Fruit fly (Drosophila melanogaster) whole organism, embryonic: ENCODE measurements around the gene CG12398.

Experiments
- ATbp ChIP-seq: fragments of 200-800 bp; sonication (Bioruptor generic); optimal IDR thresholded peaks from 2 replicates; lab custom pipeline; 2017; ENCODE audit warnings: missing biosample characterization, mild to moderate bottlenecking, missing genetic modification characterization, missing genetic modification reagents
- Antp ChIP-seq: fragments of 200-800 bp; sonication (Bioruptor generic); optimal IDR thresholded peaks from 3 replicates; lab custom pipeline; 2016; ENCODE audit warnings: missing biosample characterization, missing genetic modification characterization
- Atf6 ChIP-seq: fragments of 200-800 bp; sonication (Bioruptor generic); IDR thresholded peaks from 2 replicates; pipeline ENCODE4 v1.3.6; 2022; ENCODE audit warnings: missing biosample characterization, missing genetic modification characterization
- B-H2 ChIP-seq: fragments of 200-800 bp; sonication (Bioruptor generic); optimal IDR thresholded peaks from 2 replicates; lab custom pipeline; 2018; ENCODE audit warnings: missing biosample characterization, mild to moderate bottlenecking, missing genetic modification characterization
- CG10274 ChIP-seq: fragments of 200-800 bp; sonication (Bioruptor generic); optimal IDR thresholded peaks from 3 replicates; lab custom pipeline; 2017; ENCODE audit warnings: missing biosample characterization, mild to moderate bottlenecking, missing genetic modification characterization
- CG10321 ChIP-seq: fragments of 200-800 bp; sonication (Bioruptor generic); IDR thresholded peaks from 2 replicates; pipeline ENCODE4 v1.3.6; 2022; ENCODE audit warnings: missing biosample characterization, missing genetic modification characterization
- CG10959 ChIP-seq: fragments of 200-800 bp; sonication (Bioruptor generic); IDR thresholded peaks from 2 replicates; pipeline ENCODE4 v1.3.6; 2022; ENCODE audit warnings: missing biosample characterization, missing genetic modification characterization
- CG12104 ChIP-seq: fragments of 200-800 bp; sonication (Bioruptor generic); optimal IDR thresholded peaks from 3 replicates; lab custom pipeline; 2016; ENCODE audit warnings: missing biosample characterization, missing genetic modification characterization
- CG1233 ChIP-seq: fragments of 200-800 bp; sonication (Bioruptor generic); optimal IDR thresholded peaks from 4 replicates; lab custom pipeline; 2018; ENCODE audit warnings: missing biosample characterization, mild to moderate bottlenecking, missing genetic modification characterization
- CG12769 ChIP-seq: fragments of 200-800 bp; sonication (Bioruptor generic); optimal IDR thresholded peaks from 2 replicates; lab custom pipeline; 2019; ENCODE audit warnings: missing biosample characterization, mild to moderate bottlenecking, missing genetic modification characterization, moderate library complexity
- CG16863 ChIP-seq: fragments of 200-800 bp; sonication (Bioruptor generic); optimal IDR thresholded peaks from 3 replicates; lab custom pipeline; 2016; ENCODE audit warnings: missing biosample characterization, missing genetic modification characterization
- CG17186 ChIP-seq: fragments of 200-800 bp; sonication (Bioruptor generic); optimal IDR thresholded peaks from 3 replicates; lab custom pipeline; 2017; ENCODE audit warnings: missing biosample characterization, missing genetic modification reagents, missing genetic modification characterization
- CG17612 ChIP-seq: fragments of 200-800 bp; sonication (Bioruptor generic); IDR thresholded peaks from 2 replicates; pipeline ENCODE4 v1.3.6; 2022; ENCODE audit warnings: missing biosample characterization, missing genetic modification characterization
- CG17829 ChIP-seq: fragments of 200-800 bp; optimal IDR thresholded peaks from 2 replicates; lab custom pipeline; 2019; ENCODE audit warnings: missing biosample characterization, mild to moderate bottlenecking, missing genetic modification characterization, moderate library complexity
- CG31224 ChIP-seq: fragments of 200-800 bp; sonication (Bioruptor generic); IDR thresholded peaks from 2 replicates; pipeline ENCODE4 v1.3.6; 2022; ENCODE audit warnings: missing biosample characterization, missing genetic modification characterization
- CG31388 ChIP-seq: fragments of 200-800 bp; sonication (Bioruptor generic); optimal IDR thresholded peaks from 2 replicates; lab custom pipeline; 2016; ENCODE audit warnings: missing biosample characterization, missing genetic modification characterization
- CG4404 ChIP-seq: fragments of 200-800 bp; sonication (Bioruptor generic); IDR thresholded peaks from 2 replicates; pipeline ENCODE4 v1.3.6; 2022; ENCODE audit warnings: missing biosample characterization, missing genetic modification characterization
- CHES-1-like ChIP-seq: fragments of 200-800 bp; sonication (Bioruptor generic); optimal IDR thresholded peaks from 2 replicates; lab custom pipeline; 2016; ENCODE audit warnings: missing biosample characterization, missing genetic modification characterization
- Fer1 ChIP-seq: fragments of 200-800 bp; sonication (Bioruptor generic); optimal IDR thresholded peaks from 2 replicates; lab custom pipeline; 2017; ENCODE audit warnings: missing biosample characterization, mild to moderate bottlenecking, missing genetic modification characterization
- Gsc ChIP-seq: fragments of 200-800 bp; sonication (Bioruptor generic); IDR thresholded peaks from 2 replicates; pipeline ENCODE4 v1.3.6; 2022; ENCODE audit warnings: missing biosample characterization, missing genetic modification characterization
- HHEX ChIP-seq: fragments of 200-800 bp; sonication (Bioruptor generic); optimal IDR thresholded peaks from 3 replicates; lab custom pipeline; 2017; ENCODE audit warnings: missing biosample characterization, mild to moderate bottlenecking, missing genetic modification characterization, missing genetic modification reagents
- Hey ChIP-seq: fragments of 200-800 bp; sonication (Bioruptor generic); optimal IDR thresholded peaks from 3 replicates; lab custom pipeline; 2018; ENCODE audit warnings: missing biosample characterization, mild to moderate bottlenecking, missing genetic modification characterization
- Hmr ChIP-seq: fragments of 200-800 bp; sonication (Bioruptor generic); optimal IDR thresholded peaks from 3 replicates; lab custom pipeline; 2017; ENCODE audit warnings: mild to moderate bottlenecking, missing biosample characterization, missing genetic modification reagents, missing genetic modification characterization
- Hsf ChIP-seq: fragments of 200-800 bp; sonication (Bioruptor generic); optimal IDR thresholded peaks from 3 replicates; lab custom pipeline; 2016; ENCODE audit warnings: missing biosample characterization, missing genetic modification characterization
- Myb ChIP-seq: fragments of 200-800 bp; sonication (Bioruptor generic); optimal IDR thresholded peaks from 2 replicates; lab custom pipeline; 2016; ENCODE audit warnings: missing biosample characterization, missing genetic modification characterization
- Six4 ChIP-seq: fragments of 200-800 bp; sonication (Bioruptor generic); optimal IDR thresholded peaks from 2 replicates; lab custom pipeline; 2016; ENCODE audit warnings: missing biosample characterization, missing genetic modification characterization
- Spps ChIP-seq: fragments of 200-800 bp; sonication (Bioruptor generic); optimal IDR thresholded peaks from 2 replicates; lab custom pipeline; 2018; ENCODE audit warnings: missing biosample characterization, mild to moderate bottlenecking, missing genetic modification characterization
- ac ChIP-seq: fragments of 200-800 bp; sonication (Bioruptor generic); optimal IDR thresholded peaks from 3 replicates; lab custom pipeline; 2017; ENCODE audit warnings: missing biosample characterization, mild to moderate bottlenecking, missing genetic modification characterization
- bcd ChIP-seq: fragments of 200-800 bp; sonication (Bioruptor generic); optimal IDR thresholded peaks from 2 replicates; lab custom pipeline; 2017; ENCODE audit warnings: missing biosample characterization, mild to moderate bottlenecking, missing genetic modification characterization
- ci ChIP-seq: fragments of 200-800 bp; sonication (Bioruptor generic); IDR thresholded peaks from 3 replicates; pipeline ENCODE4 v1.3.6; 2022; ENCODE audit warnings: missing biosample characterization, missing genetic modification characterization
- da ChIP-seq: fragments of 200-800 bp; sonication (Bioruptor generic); optimal IDR thresholded peaks from 2 replicates; lab custom pipeline; 2016; ENCODE audit warnings: missing biosample characterization, missing genetic modification characterization
- esg ChIP-seq: fragments of 200-800 bp; sonication (Bioruptor generic); conservative IDR thresholded peaks from 2 replicates; pipeline ENCODE4 v1.3.6; 2022; ENCODE audit warnings: missing biosample characterization, missing genetic modification characterization
- hkb ChIP-seq, 2 experiments: fragments of 200-800 bp in 1 of 2; fragments of >200 bp in 1 of 2; sonication (Bioruptor generic) in 1 of 2; IDR thresholded peaks in 1 of 2; optimal IDR thresholded peaks in 1 of 2; 2 replicates each; pipeline versions ENCODE4 v1.3.6 to Lab custom; 2017 to 2022; ENCODE audit warnings: missing biosample characterization in 1 of 2, missing genetic modification characterization in 1 of 2
- ind ChIP-seq: fragments of 200-800 bp; sonication (Bioruptor generic); optimal IDR thresholded peaks from 3 replicates; lab custom pipeline; 2016; ENCODE audit warnings: missing biosample characterization, missing genetic modification characterization
- jing ChIP-seq: fragments of 200-800 bp; sonication (Bioruptor generic); optimal IDR thresholded peaks from 2 replicates; lab custom pipeline; 2018; ENCODE audit warnings: missing biosample characterization, mild to moderate bottlenecking, missing genetic modification characterization
- klu ChIP-seq: fragments of 200-800 bp; sonication (Bioruptor generic); IDR thresholded peaks from 2 replicates; pipeline ENCODE4 v1.3.6; 2022; ENCODE audit warnings: missing biosample characterization, missing genetic modification characterization
- knrl ChIP-seq: fragments of 200-800 bp; sonication (Bioruptor generic); IDR thresholded peaks from 3 replicates; pipeline ENCODE4 v1.3.6; 2022; ENCODE audit warnings: missing biosample characterization, missing genetic modification characterization; ENCODE audit not compliant: partially characterized antibody
- lilli ChIP-seq: fragments of 200-800 bp; sonication (Bioruptor generic); optimal IDR thresholded peaks from 3 replicates; lab custom pipeline; 2016; ENCODE audit warnings: missing biosample characterization, missing genetic modification characterization
- nerfin-2 ChIP-seq: fragments of 200-800 bp; sonication (Bioruptor generic); IDR thresholded peaks from 2 replicates; pipeline ENCODE4 v1.3.6; 2022; ENCODE audit warnings: missing biosample characterization, missing genetic modification characterization; ENCODE audit not compliant: partially characterized antibody
- oc ChIP-seq: fragments of 200-800 bp; sonication (Bioruptor generic); optimal IDR thresholded peaks from 2 replicates; lab custom pipeline; 2018; ENCODE audit warnings: missing biosample characterization, mild to moderate bottlenecking, missing genetic modification characterization, moderate library complexity
- pb ChIP-seq: fragments of 200-800 bp; sonication (Bioruptor generic); optimal IDR thresholded peaks from 3 replicates; lab custom pipeline; 2016; ENCODE audit warnings: missing biosample characterization, missing genetic modification characterization
- ro ChIP-seq: fragments of 200-800 bp; sonication (Bioruptor generic); IDR thresholded peaks from 2 replicates; pipeline ENCODE4 v1.3.6; 2022; ENCODE audit warnings: missing biosample characterization, missing genetic modification characterization
- schlank ChIP-seq: fragments of 200-800 bp; sonication (Bioruptor generic); optimal IDR thresholded peaks from 2 replicates; lab custom pipeline; 2018; ENCODE audit warnings: missing biosample characterization, mild to moderate bottlenecking, missing genetic modification characterization
- sens-2 ChIP-seq: fragments of 200-800 bp; sonication (Bioruptor generic); IDR thresholded peaks from 2 replicates; pipeline ENCODE4 v1.3.6; 2022; ENCODE audit warnings: missing biosample characterization, missing genetic modification characterization
- slbo ChIP-seq: fragments of 200-800 bp; sonication (Bioruptor generic); IDR thresholded peaks from 2 replicates; pipeline ENCODE4 v1.3.6; 2022; ENCODE audit warnings: missing biosample characterization, missing genetic modification characterization
- stc ChIP-seq: fragments of 200-800 bp; sonication (Bioruptor generic); IDR thresholded peaks from 2 replicates; pipeline ENCODE4 v1.3.6; 2022; ENCODE audit warnings: missing biosample characterization, missing genetic modification characterization
- stwl ChIP-seq: fragments of 200-800 bp; sonication (Bioruptor generic); optimal IDR thresholded peaks from 3 replicates; lab custom pipeline; 2018; ENCODE audit warnings: missing biosample characterization, mild to moderate bottlenecking, missing genetic modification characterization, moderate library complexity
- vnd ChIP-seq: fragments of 200-800 bp; sonication (Bioruptor generic); IDR thresholded peaks from 3 replicates; pipeline ENCODE4 v1.3.6; 2022; ENCODE audit warnings: missing biosample characterization, missing genetic modification characterization; ENCODE audit not compliant: partially characterized antibody

The CG12398 gene

DNA sequence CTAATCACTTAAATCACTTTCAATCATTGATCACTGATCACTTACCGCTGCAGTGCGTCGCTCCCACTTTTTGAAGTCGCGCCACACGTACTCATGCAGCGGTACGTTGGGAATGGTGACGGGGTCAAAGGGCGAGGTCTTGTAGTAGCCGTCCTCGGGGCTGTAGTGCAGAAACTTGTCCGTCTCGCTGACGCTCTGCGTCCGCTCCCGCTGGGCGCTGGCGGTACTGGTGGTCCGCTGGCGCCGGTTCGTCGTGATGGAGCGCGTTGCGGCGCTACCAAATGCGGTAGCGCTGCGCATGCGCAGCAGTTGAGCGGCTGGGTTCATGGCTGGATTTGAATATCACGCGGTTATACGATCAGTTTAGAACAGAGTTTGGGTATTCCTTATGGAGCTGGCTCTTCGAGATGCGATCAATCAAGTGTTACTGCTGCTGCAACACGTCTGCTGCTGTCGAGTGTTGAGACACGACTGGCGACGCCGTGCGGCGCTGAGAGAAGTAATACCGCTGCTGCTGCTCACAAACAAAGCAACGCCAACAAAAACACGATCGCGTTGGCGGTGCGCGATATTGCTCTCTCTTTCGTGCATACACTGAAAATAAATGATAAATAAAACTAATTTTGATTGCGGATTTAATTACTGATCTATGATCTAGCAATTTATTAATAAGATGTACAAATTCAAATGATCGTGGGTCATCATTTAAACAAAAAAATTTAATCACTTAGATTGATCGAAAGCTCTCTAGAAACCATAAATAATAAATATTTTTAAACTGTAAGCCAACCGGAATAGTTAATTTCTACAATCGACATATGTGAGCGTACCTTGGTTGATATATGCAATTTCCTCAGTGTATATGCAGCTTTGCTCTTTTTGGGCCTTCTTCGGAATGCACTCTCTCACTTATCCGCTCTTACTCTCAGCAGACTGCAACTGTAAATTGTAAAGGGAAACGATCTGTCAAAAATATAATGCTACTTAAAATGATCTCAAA lies 37.0 kb upstream of the CG12398 start (continued):
- peak; percentile 91 for TF ChIP-seq CG4404 (GFP tag; lab: Robert Waterston, UW)
- TF ChIP-seq CG31224 (GFP tag; lab: Robert Waterston, UW): peak; percentile 64
- TF ChIP-seq HHEX: peak; percentile 84
- TF ChIP-seq Hmr (GFP tag; lab: Kevin White, UChicago): peak; percentile 84
- peak; percentile 41 for TF ChIP-seq stwl (tag; lab: Kevin White, UChicago)
- TF ChIP-seq schlank (tag; lab: Kevin White, UChicago): no peak
- TF ChIP-seq CG17186 (GFP tag; lab: Kevin White, UChicago): peak; percentile 77
- no peak for TF ChIP-seq nerfin-2
- TF ChIP-seq CG1233: peak; percentile 92
- TF ChIP-seq Myb (GFP tag; lab: Kevin White, UChicago): peak; percentile 36
- TF ChIP-seq CG31388: peak; percentile 48
- peak; percentile 96 for TF ChIP-seq Spps (tag; lab: Kevin White, UChicago)
- TF ChIP-seq Fer1: peak; percentile 83
- TF ChIP-seq stc (GFP tag; lab: Robert Waterston, UW): peak; percentile 87
- TF ChIP-seq CG17829: peak; percentile 98
- TF ChIP-seq B-H2 (GFP tag; lab: Kevin White, UChicago): peak; percentile 20
- peak; percentile 90 for TF ChIP-seq CG12104
- TF ChIP-seq ac: peak; percentile 93
- TF ChIP-seq Six4 (GFP tag; lab: Kevin White, UChicago): peak; percentile 91
- TF ChIP-seq CG10274: peak; percentile 77
- TF ChIP-seq CG10321: peak; percentile 57; the same call in 1 of the 2 replicates
- peak; percentile 72 for TF ChIP-seq slbo (GFP tag; lab: Robert Waterston, UW)
- TF ChIP-seq ci (GFP tag; lab: Robert Waterston, UW): peak; percentile 88
- TF ChIP-seq CG12769 (tag; lab: Kevin White, UChicago): peak; percentile 59
- TF ChIP-seq Hey (tag; lab: Kevin White, UChicago): peak; percentile 28
- peak; percentile 79 for TF ChIP-seq sens-2 (GFP tag; lab: Robert Waterston, UW)
- peak; percentile 79; the same call in 1 of the 2 replicates for TF ChIP-seq Atf6 (GFP tag; lab: Robert Waterston, UW)
- no peak for TF ChIP-seq vnd (GFP tag; lab: Robert Waterston, UW)
- 0 out of 3 replicates have a peak, but pooled peaks have one; percentile 25 for TF ChIP-seq knrl (GFP tag; lab: Robert Waterston, UW)
- TF ChIP-seq oc (tag; lab: Kevin White, UChicago): peak; percentile 92
- TF ChIP-seq bcd: peak; percentile 93
- no peak for TF ChIP-seq hkb (optimal IDR thresholded peaks at IDR 0.05; lab: Kevin White, UChicago)
- TF ChIP-seq hkb (GFP tag; IDR thresholded peaks at IDR 0.05; lab: Robert Waterston, UW): peak; percentile 91
- peak; percentile 85 for TF ChIP-seq CG16863 (GFP tag; lab: Kevin White, UChicago)
- TF ChIP-seq CG17612 (GFP tag; lab: Robert Waterston, UW): peak; percentile 68; the same call in 1 of the 2 replicates
- peak; percentile 89 for TF ChIP-seq CG10959
- TF ChIP-seq klu (GFP tag; lab: Robert Waterston, UW): peak; percentile 78
- TF ChIP-seq lilli (GFP tag; lab: Kevin White, UChicago): peak; percentile 85
- TF ChIP-seq ind (GFP tag; lab: Kevin White, UChicago): peak; percentile 83
- peak; percentile 64 for TF ChIP-seq Gsc
- TF ChIP-seq da (GFP tag; lab: Kevin White, UChicago): peak; percentile 36
- TF ChIP-seq esg (GFP tag; lab: Robert Waterston, UW): peak; percentile 92
- TF ChIP-seq Hsf (GFP tag; lab: Kevin White, UChicago): peak; percentile 93
- peak; percentile 78 for TF ChIP-seq ro (GFP tag; lab: Robert Waterston, UW)
- TF ChIP-seq ATbp (GFP tag; lab: Kevin White, UChicago): peak; percentile 92
- peak; percentile 62 for TF ChIP-seq pb (GFP tag; lab: Kevin White, UChicago)
- TF ChIP-seq CHES-1-like (GFP tag; lab: Kevin White, UChicago): peak; percentile 68
- TF ChIP-seq jing (GFP tag; lab: Kevin White, UChicago): peak; percentile 91
- peak; percentile 59 for TF ChIP-seq Antp (GFP tag; lab: Kevin White, UChicago)
